Worm (Caenorhabditis elegans) whole organism, mixed stage, embryonic: ENCODE data around the gene F43C11.1.

ENCODE experiments used
- ces-1 ChIP-seq: fragments of 150-350 bp; optimal IDR thresholded peaks from 2 replicates; lab custom pipeline; 2014; ENCODE audit warnings: missing biosample characterization, missing genetic modification reagents, missing genetic modification characterization
- nhr-12 ChIP-seq: fragments of 150-350 bp; optimal IDR thresholded peaks from 2 replicates; lab custom pipeline; 2014; ENCODE audit warnings: missing biosample characterization, missing genetic modification characterization
- nhr-237 ChIP-seq: fragments of 150-350 bp; optimal IDR thresholded peaks from 2 replicates; lab custom pipeline; 2014; ENCODE audit warnings: missing biosample characterization, missing genetic modification characterization
- unc-62 ChIP-seq: fragments of 150-350 bp; optimal IDR thresholded peaks from 2 replicates; lab custom pipeline; 2014; ENCODE audit warnings: missing biosample characterization, missing genetic modification reagents, missing genetic modification characterization
- ztf-11 ChIP-seq: fragments of 150-350 bp; optimal IDR thresholded peaks from 2 replicates; lab custom pipeline; 2014; ENCODE audit warnings: missing biosample characterization, missing genetic modification characterization

- TF ChIP-seq unc-62 (GFP tag; lab: Kevin White, UChicago) (no peak), nhr-237 (tag; lab: Kevin White, UChicago) (no peak), ces-1 (no peak), nhr-12 (no peak), ztf-11 (tag; lab: Kevin White, UChicago) (no peak)
Observed at ce11 chrII:2395864-2396263, 39.0 kb downstream of the F43C11.1 start, which contains the start of gene F16G10.13.
